Fruit fly (Drosophila melanogaster) whole organism, embryonic: ENCODE measurements around the gene CG3984.

Experiments
- ATbp ChIP-seq: fragments of 200-800 bp; sonication (Bioruptor generic); optimal IDR thresholded peaks from 2 replicates; lab custom pipeline; 2017; ENCODE audit warnings: missing biosample characterization, mild to moderate bottlenecking, missing genetic modification characterization, missing genetic modification reagents
- Atf3 ChIP-seq: fragments of 200-800 bp; sonication (Bioruptor generic); optimal IDR thresholded peaks from 3 replicates; lab custom pipeline; 2016; ENCODE audit warnings: missing biosample characterization, missing genetic modification characterization
- CG11093 ChIP-seq: fragments of 200-800 bp; sonication (Bioruptor generic); IDR thresholded peaks from 3 replicates; pipeline ENCODE4 v1.3.6; 2022; ENCODE audit warnings: missing biosample characterization, missing genetic modification characterization
- CG11695 ChIP-seq: fragments of 200-800 bp; sonication (Bioruptor generic); IDR thresholded peaks from 3 replicates; pipeline ENCODE4 v1.3.6; 2022; ENCODE audit warnings: missing biosample characterization, missing genetic modification characterization
- CG12299 ChIP-seq: fragments of 200-800 bp; sonication (Bioruptor generic); optimal IDR thresholded peaks from 2 replicates; lab custom pipeline; 2018; ENCODE audit warnings: missing biosample characterization, mild to moderate bottlenecking, missing genetic modification characterization
- CG12391 ChIP-seq: fragments of 200-800 bp; sonication (Bioruptor generic); optimal IDR thresholded peaks from 3 replicates; lab custom pipeline; 2018; ENCODE audit warnings: missing biosample characterization, mild to moderate bottlenecking, missing genetic modification characterization, moderate library complexity
- CG13624 ChIP-seq: fragments of 200-800 bp; sonication (Bioruptor generic); optimal IDR thresholded peaks from 2 replicates; lab custom pipeline; 2016; ENCODE audit warnings: missing biosample characterization, missing genetic modification characterization
- CG14710 ChIP-seq: fragments of 200-800 bp; sonication (Bioruptor generic); optimal IDR thresholded peaks from 3 replicates; lab custom pipeline; 2019; ENCODE audit warnings: missing biosample characterization, mild to moderate bottlenecking, missing genetic modification characterization, moderate library complexity
- CG16779 ChIP-seq: fragments of 200-800 bp; sonication (Bioruptor generic); IDR thresholded peaks from 2 replicates; pipeline ENCODE4 v1.3.6; 2022; ENCODE audit warnings: missing biosample characterization, missing genetic modification characterization
- CG16863 ChIP-seq: fragments of 200-800 bp; sonication (Bioruptor generic); optimal IDR thresholded peaks from 3 replicates; lab custom pipeline; 2016; ENCODE audit warnings: missing biosample characterization, missing genetic modification characterization
- CG1792 ChIP-seq: fragments of 200-800 bp; sonication (Bioruptor generic); optimal IDR thresholded peaks from 2 replicates; lab custom pipeline; 2016; ENCODE audit warnings: missing biosample characterization, missing genetic modification characterization
- CG2712 ChIP-seq: fragments of 200-800 bp; optimal IDR thresholded peaks from 3 replicates; lab custom pipeline; 2019; ENCODE audit warnings: missing biosample characterization, mild to moderate bottlenecking, missing genetic modification characterization, moderate library complexity
- CG34376 ChIP-seq: fragments of 200-800 bp; sonication (Bioruptor generic); optimal IDR thresholded peaks from 2 replicates; lab custom pipeline; 2018; ENCODE audit warnings: missing biosample characterization, mild to moderate bottlenecking, missing genetic modification characterization
- CG4328 ChIP-seq: fragments of 200-800 bp; sonication (Bioruptor generic); optimal IDR thresholded peaks from 3 replicates; lab custom pipeline; 2017; ENCODE audit warnings: missing biosample characterization, missing genetic modification reagents, missing genetic modification characterization
- CG4617 ChIP-seq: fragments of 200-800 bp; sonication (Bioruptor generic); optimal IDR thresholded peaks from 3 replicates; lab custom pipeline; 2016; ENCODE audit warnings: missing biosample characterization, missing genetic modification characterization, borderline replicate concordance
- CG4707 ChIP-seq: fragments of 200-800 bp; sonication (Bioruptor generic); optimal IDR thresholded peaks from 2 replicates; lab custom pipeline; 2018; ENCODE audit warnings: missing biosample characterization, mild to moderate bottlenecking, missing genetic modification characterization, moderate library complexity
- CG6254 ChIP-seq: fragments of 200-800 bp; sonication (Bioruptor generic); optimal IDR thresholded peaks from 3 replicates; lab custom pipeline; 2017; ENCODE audit warnings: mild to moderate bottlenecking, missing biosample characterization, missing genetic modification reagents, missing genetic modification characterization
- CG6689 ChIP-seq: fragments of 200-800 bp; sonication (Bioruptor generic); IDR thresholded peaks from 2 replicates; pipeline ENCODE4 v1.3.6; 2022; ENCODE audit warnings: missing biosample characterization, missing genetic modification characterization
- CG9876 ChIP-seq: fragments of 200-800 bp; sonication (Bioruptor generic); optimal IDR thresholded peaks from 2 replicates; lab custom pipeline; 2016; ENCODE audit warnings: missing biosample characterization, missing genetic modification characterization
- Dfd ChIP-seq, 2 experiments: fragments of >200 bp; optimal IDR thresholded peaks; 2 replicates each; lab custom pipeline; 2017; ENCODE audit warnings: missing biosample characterization in 2 of 2, missing genetic modification characterization in 2 of 2
- Dp ChIP-seq: fragments of 200-800 bp; sonication (Bioruptor generic); optimal IDR thresholded peaks from 2 replicates; lab custom pipeline; 2018; ENCODE audit warnings: missing biosample characterization, mild to moderate bottlenecking, missing genetic modification characterization, moderate library complexity
- E2f2 ChIP-seq: fragments of 200-800 bp; sonication (Bioruptor generic); IDR thresholded peaks from 2 replicates; pipeline ENCODE4 v1.3.6; 2022; ENCODE audit warnings: missing biosample characterization, missing genetic modification characterization
- H15 ChIP-seq: fragments of 200-800 bp; sonication (Bioruptor generic); IDR thresholded peaks from 3 replicates; pipeline ENCODE4 v1.3.6; 2022; ENCODE audit warnings: missing biosample characterization, missing genetic modification characterization
- HLH4C ChIP-seq: fragments of 200-800 bp; sonication (Bioruptor generic); IDR thresholded peaks from 3 replicates; pipeline ENCODE4 v1.3.6; 2022; ENCODE audit warnings: missing biosample characterization, missing genetic modification characterization; ENCODE audit not compliant: partially characterized antibody
- Hmx ChIP-seq: fragments of 200-800 bp; sonication (Bioruptor generic); optimal IDR thresholded peaks from 2 replicates; lab custom pipeline; 2016; ENCODE audit warnings: missing biosample characterization, missing genetic modification characterization
- Lpt ChIP-seq: fragments of >200 bp; optimal IDR thresholded peaks from 2 replicates; lab custom pipeline; 2018; ENCODE audit warnings: missing biosample characterization, missing genetic modification characterization
- NFAT ChIP-seq: fragments of 200-800 bp; sonication (Bioruptor generic); IDR thresholded peaks from 2 replicates; pipeline ENCODE4 v1.3.6; 2022; ENCODE audit warnings: missing biosample characterization, missing genetic modification characterization
- NK7.1 ChIP-seq: fragments of 200-800 bp; sonication (Bioruptor generic); optimal IDR thresholded peaks from 3 replicates; lab custom pipeline; 2016; ENCODE audit warnings: missing biosample characterization, missing genetic modification characterization
- Scr ChIP-seq: fragments of 200-800 bp; sonication (Bioruptor generic); IDR thresholded peaks from 2 replicates; pipeline ENCODE4 v1.3.6; 2022; ENCODE audit warnings: missing biosample characterization, missing genetic modification characterization; ENCODE audit not compliant: partially characterized antibody
- Sox102F ChIP-seq: fragments of 200-800 bp; sonication (Bioruptor generic); optimal IDR thresholded peaks from 2 replicates; lab custom pipeline; 2018; ENCODE audit warnings: missing biosample characterization, mild to moderate bottlenecking, missing genetic modification characterization, moderate library complexity
- ap ChIP-seq: fragments of 200-800 bp; sonication (Bioruptor generic); IDR thresholded peaks from 2 replicates; pipeline ENCODE4 v1.3.6; 2022; ENCODE audit warnings: missing biosample characterization, missing genetic modification characterization
- btn ChIP-seq: fragments of 200-800 bp; sonication (Bioruptor generic); optimal IDR thresholded peaks from 2 replicates; lab custom pipeline; 2016; ENCODE audit warnings: missing biosample characterization, missing genetic modification characterization
- crc ChIP-seq: fragments of 200-800 bp; sonication (Bioruptor generic); optimal IDR thresholded peaks from 2 replicates; lab custom pipeline; 2016; ENCODE audit warnings: missing biosample characterization, missing genetic modification characterization
- crp ChIP-seq, 2 experiments: fragments of 200-800 bp; sonication (Bioruptor generic); optimal IDR thresholded peaks; 2 replicates in 1 of 2; 3 replicates in 1 of 2; lab custom pipeline; 2017; ENCODE audit warnings: missing biosample characterization in 2 of 2, missing genetic modification characterization in 2 of 2, mild to moderate bottlenecking in 1 of 2, moderate library complexity in 1 of 2
- dmrt99B ChIP-seq: fragments of 200-800 bp; sonication (Bioruptor generic); optimal IDR thresholded peaks from 2 replicates; lab custom pipeline; 2018; ENCODE audit warnings: missing biosample characterization, mild to moderate bottlenecking, missing genetic modification characterization, moderate library complexity
- ewg ChIP-seq: fragments of 200-800 bp; sonication (Bioruptor generic); optimal IDR thresholded peaks from 3 replicates; lab custom pipeline; 2017; ENCODE audit warnings: mild to moderate bottlenecking, missing biosample characterization, missing genetic modification reagents, missing genetic modification characterization
- fd96Cb ChIP-seq: fragments of 200-800 bp; sonication (Bioruptor generic); optimal IDR thresholded peaks from 2 replicates; lab custom pipeline; 2018; ENCODE audit warnings: missing biosample characterization, mild to moderate bottlenecking, missing genetic modification characterization, moderate library complexity
- gce ChIP-seq: fragments of 200-800 bp; sonication (Bioruptor generic); IDR thresholded peaks from 3 replicates; pipeline ENCODE4 v1.3.6; 2022; ENCODE audit warnings: missing biosample characterization, missing genetic modification characterization
- gem ChIP-seq: fragments of 200-800 bp; sonication (Bioruptor generic); optimal IDR thresholded peaks from 2 replicates; lab custom pipeline; 2019; ENCODE audit warnings: missing biosample characterization, mild to moderate bottlenecking, missing genetic modification characterization, moderate library complexity
- gt ChIP-seq: fragments of 200-800 bp; sonication (Bioruptor generic); IDR thresholded peaks from 2 replicates; pipeline ENCODE4 v1.3.6; 2022; ENCODE audit warnings: missing biosample characterization, missing genetic modification characterization
- maf-S ChIP-seq: fragments of 200-800 bp; sonication (Bioruptor generic); optimal IDR thresholded peaks from 2 replicates; lab custom pipeline; 2016; ENCODE audit warnings: missing biosample characterization, missing genetic modification characterization
- nerfin-2 ChIP-seq: fragments of 200-800 bp; sonication (Bioruptor generic); IDR thresholded peaks from 2 replicates; pipeline ENCODE4 v1.3.6; 2022; ENCODE audit warnings: missing biosample characterization, missing genetic modification characterization; ENCODE audit not compliant: partially characterized antibody
- nmo ChIP-seq: fragments of 200-800 bp; sonication (Bioruptor generic); optimal IDR thresholded peaks from 2 replicates; lab custom pipeline; 2018; ENCODE audit warnings: missing biosample characterization, mild to moderate bottlenecking, missing genetic modification characterization, moderate library complexity
- oc ChIP-seq: fragments of 200-800 bp; sonication (Bioruptor generic); optimal IDR thresholded peaks from 2 replicates; lab custom pipeline; 2018; ENCODE audit warnings: missing biosample characterization, mild to moderate bottlenecking, missing genetic modification characterization, moderate library complexity
- odd ChIP-seq: fragments of 200-800 bp; sonication (Bioruptor generic); optimal IDR thresholded peaks from 2 replicates; lab custom pipeline; 2017; ENCODE audit warnings: missing biosample characterization, mild to moderate bottlenecking, missing genetic modification characterization
- org-1 ChIP-seq: fragments of 200-800 bp; sonication (Bioruptor generic); optimal IDR thresholded peaks from 2 replicates; lab custom pipeline; 2017; ENCODE audit warnings: missing biosample characterization, missing genetic modification characterization
- otp ChIP-seq: fragments of 200-800 bp; sonication (Bioruptor generic); IDR thresholded peaks from 3 replicates; pipeline ENCODE4, ENCODE4 v1.3.6; 2022; ENCODE audit warnings: missing biosample characterization, missing genetic modification characterization
- pum ChIP-seq: fragments of 200-800 bp; sonication (Bioruptor generic); optimal IDR thresholded peaks from 2 replicates; lab custom pipeline; 2016; ENCODE audit warnings: missing biosample characterization, missing genetic modification characterization
- sob ChIP-seq: fragments of 200-800 bp; sonication (Bioruptor generic); IDR thresholded peaks from 2 replicates; pipeline ENCODE4 v1.3.6; 2022; ENCODE audit warnings: missing biosample characterization, missing genetic modification characterization
- tx ChIP-seq: fragments of 200-800 bp; sonication (Bioruptor generic); optimal IDR thresholded peaks from 2 replicates; lab custom pipeline; 2016; ENCODE audit warnings: missing biosample characterization, missing genetic modification characterization
- wdn ChIP-seq: fragments of 200-800 bp; sonication (Bioruptor generic); IDR thresholded peaks from 2 replicates; pipeline ENCODE4 v1.3.6; 2022; ENCODE audit warnings: missing biosample characterization, missing genetic modification characterization
- wek ChIP-seq: fragments of 200-800 bp; sonication (Bioruptor generic); optimal IDR thresholded peaks from 3 replicates; lab custom pipeline; 2018; ENCODE audit warnings: missing biosample characterization, mild to moderate bottlenecking, missing genetic modification characterization, moderate library complexity

The CG3984 gene

DNA sequence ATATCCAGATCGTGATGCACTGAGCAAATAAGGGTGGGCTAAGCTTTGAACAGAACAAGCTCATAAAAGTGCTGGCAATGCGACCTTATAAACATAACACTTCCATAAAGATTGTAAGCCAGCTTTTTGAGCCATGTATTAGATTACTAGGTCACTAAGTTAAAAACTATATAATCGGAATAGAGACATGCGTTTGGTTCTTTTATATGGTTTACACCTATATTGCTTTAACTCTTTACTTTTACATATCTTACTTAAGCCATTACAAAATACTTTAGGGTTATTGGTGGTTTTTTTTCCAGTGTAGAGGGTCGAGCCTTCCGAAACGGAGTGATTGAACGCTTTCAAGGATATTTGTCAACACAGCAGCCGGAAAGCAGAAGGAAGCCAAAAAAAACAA is 44.6 kb upstream of the CG3984 start (continued):
- TF ChIP-seq otp (GFP tag; lab: Robert Waterston, UW) (no peak), odd (GFP tag; lab: Kevin White, UChicago) (no peak), org-1 (GFP tag; lab: Kevin White, UChicago) (no peak), CG12299 (tag; lab: Kevin White, UChicago) (no peak), dmrt99B (tag; lab: Kevin White, UChicago) (peak; percentile 32), tx (no peak), CG9876 (GFP tag; lab: Kevin White, UChicago) (no peak), E2f2 (GFP tag; lab: Robert Waterston, UW) (no peak), CG4617 (GFP tag; lab: Kevin White, UChicago) (no peak), CG13624 (GFP tag; lab: Kevin White, UChicago) (no peak), NFAT (no peak), wek (GFP tag; lab: Kevin White, UChicago) (no peak), crp (GFP tag; optimal IDR thresholded peaks at IDR 0.05; lab: Kevin White, UChicago) (no peak), CG12391 (tag; lab: Kevin White, UChicago) (peak; percentile 23), CG16779 (GFP tag; lab: Robert Waterston, UW) (no peak), Lpt (GFP tag; lab: Kevin White, UChicago) (no peak), HLH4C (GFP tag; lab: Robert Waterston, UW) (no peak), NK7.1 (GFP tag; lab: Kevin White, UChicago) (no peak), CG4328 (GFP tag; lab: Kevin White, UChicago) (no peak), Dp (GFP tag; lab: Kevin White, UChicago) (no peak), CG2712 (peak; percentile 43), Hmx (GFP tag; lab: Kevin White, UChicago) (no peak), nmo (GFP tag; lab: Kevin White, UChicago) (peak; percentile 40), wdn (GFP tag; lab: Robert Waterston, UW) (no peak), oc (tag; lab: Kevin White, UChicago) (no peak), maf-S (GFP tag; lab: Kevin White, UChicago) (no peak), CG4707 (GFP tag; lab: Kevin White, UChicago) (no peak), ATbp (GFP tag; lab: Kevin White, UChicago) (no peak), nerfin-2 (no peak), btn (no peak), gce (GFP tag; lab: Robert Waterston, UW) (no peak), CG11695 (no peak), CG11093 (GFP tag; lab: Robert Waterston, UW) (no peak), CG34376 (GFP tag; lab: Kevin White, UChicago) (no peak), ap (no peak), pum (no peak), Atf3 (GFP tag; lab: Kevin White, UChicago) (no peak), gem (peak; percentile 41), CG6254 (GFP tag; lab: Kevin White, UChicago) (peak; percentile 25), Dfd (GFP tag; optimal IDR thresholded peaks at IDR 0.05; lab: Kevin White, UChicago) (no peak), CG14710 (tag; lab: Kevin White, UChicago) (peak; percentile 20), fd96Cb (peak; percentile 35), ewg (GFP tag; lab: Kevin White, UChicago) (no peak), Sox102F (GFP tag; lab: Kevin White, UChicago) (no peak), Scr (GFP tag; lab: Robert Waterston, UW) (no peak), sob (no peak), H15 (no peak), crc (GFP tag; lab: Kevin White, UChicago) (no peak), gt (no peak), CG6689 (GFP tag; lab: Robert Waterston, UW) (no peak), CG1792 (no peak), CG16863 (no peak)
